Fruit fly (Drosophila melanogaster) whole organism, pupa: Measurements from ENCODE around the gene mbo.

ENCODE experiments used
- CG10348 ChIP-seq: fragments of 200-800 bp; sonication (Bioruptor generic); IDR thresholded peaks from 2 replicates; pipeline ENCODE4 v1.3.6; 2022; ENCODE audit warnings: missing biosample characterization, missing genetic modification characterization
- CG12605 ChIP-seq: fragments of 200-800 bp; sonication (Bioruptor generic); IDR thresholded peaks from 2 replicates; pipeline ENCODE4 v1.3.6; 2022; ENCODE audit warnings: missing biosample characterization, missing genetic modification characterization
- CG32121 ChIP-seq: fragments of 200-800 bp; sonication (Bioruptor generic); IDR thresholded peaks from 2 replicates; pipeline ENCODE4 v1.3.6; 2022; ENCODE audit warnings: missing biosample characterization, missing genetic modification characterization
- CG34367 ChIP-seq: fragments of 200-800 bp; sonication (Bioruptor generic); optimal IDR thresholded peaks from 2 replicates; lab custom pipeline; 2018; ENCODE audit warnings: missing biosample characterization, mild to moderate bottlenecking, missing genetic modification characterization
- D1 ChIP-seq: fragments of 200-800 bp; sonication (Bioruptor generic); optimal IDR thresholded peaks from 2 replicates; lab custom pipeline; 2018; ENCODE audit warnings: missing biosample characterization, mild to moderate bottlenecking, missing genetic modification characterization, moderate library complexity
- EcR ChIP-seq: fragments of 200-800 bp; sonication (Bioruptor generic); optimal IDR thresholded peaks from 3 replicates; lab custom pipeline; 2019; ENCODE audit warnings: missing biosample characterization, missing genetic modification characterization, mild to moderate bottlenecking, moderate library complexity, missing genetic modification reagents
- Pif1A ChIP-seq: fragments of 200-800 bp; sonication (Bioruptor generic); optimal IDR thresholded peaks from 3 replicates; lab custom pipeline; 2016; ENCODE audit warnings: missing biosample characterization, missing genetic modification characterization
- fd96Ca ChIP-seq: fragments of 200-800 bp; sonication (Bioruptor generic); IDR thresholded peaks from 3 replicates; pipeline ENCODE4 v1.3.6; 2022; ENCODE audit warnings: missing biosample characterization, missing genetic modification characterization

DNA sequence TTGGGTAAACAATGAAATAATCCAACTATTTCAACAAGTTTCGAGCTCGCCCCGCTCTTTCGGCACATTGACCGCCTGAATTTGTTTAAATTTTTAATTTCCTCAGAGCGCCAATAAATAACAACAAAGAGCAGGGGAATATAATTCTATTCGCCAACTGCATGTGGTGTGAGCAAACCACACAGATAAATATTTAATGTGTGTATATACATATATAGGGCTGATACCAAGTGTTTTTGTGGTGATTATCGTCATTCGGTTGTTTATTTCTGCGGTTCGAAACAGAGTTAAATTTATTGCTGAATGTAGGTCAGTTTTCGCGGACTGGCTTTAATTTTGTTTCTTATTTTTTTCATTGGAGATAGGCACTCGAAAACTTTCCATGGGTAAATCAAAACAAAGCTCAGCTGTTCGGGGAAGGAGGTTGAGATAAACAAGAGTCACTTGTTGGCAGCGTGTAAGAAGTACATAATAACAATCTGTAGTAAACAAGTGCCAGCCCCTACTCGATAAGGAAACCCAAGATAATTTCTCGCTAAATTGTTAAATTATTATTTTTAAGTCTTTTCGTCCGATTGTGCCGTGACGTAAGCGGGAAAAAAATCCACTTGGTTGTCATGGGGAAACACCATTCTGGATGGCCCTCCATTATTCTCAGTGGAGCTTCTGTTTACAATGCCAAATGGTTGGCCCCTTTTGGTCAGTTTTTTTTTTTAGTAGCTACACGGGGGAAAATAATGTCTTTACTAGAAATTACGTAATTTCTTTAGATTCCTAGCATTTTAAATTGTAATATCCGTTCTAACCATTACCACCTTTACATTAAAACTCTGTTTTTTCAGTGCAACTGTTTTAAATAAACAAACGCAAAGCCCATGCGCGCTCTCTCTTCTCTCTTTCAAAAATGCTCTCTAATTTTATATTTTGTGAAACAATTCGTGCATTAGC is 39.0 kb upstream of the mbo start:
- no peak for TF ChIP-seq CG10348 (GFP tag; lab: Robert Waterston, UW)
- no peak for TF ChIP-seq EcR (GFP tag; lab: Kevin White, UChicago)
- TF ChIP-seq CG12605 (GFP tag; lab: Robert Waterston, UW), result 0 out of 2 replicates have a peak, but pooled peaks have one; percentile 20
- no peak for TF ChIP-seq CG34367
- peak; percentile 36; the same call in 1 of the 3 replicates for TF ChIP-seq fd96Ca
- TF ChIP-seq CG32121 (GFP tag; lab: Robert Waterston, UW), result no peak; the same call in 1 of the 2 replicates
- peak; percentile 38 for TF ChIP-seq Pif1A (GFP tag; lab: Kevin White, UChicago)
- TF ChIP-seq D1 (tag; lab: Kevin White, UChicago), result no peak
